Worm (Caenorhabditis elegans): Measurements from ENCODE around the gene dyf-17.

dyf-17 gene

ce11 chrV:19178896-19179295 lies 51.6 kb downstream of the dyf-17 start:
- no peak for TF ChIP-seq C06A6.2 (GFP tag; conservative IDR thresholded peaks at IDR 0.05)
- no peak for TF ChIP-seq athp-1 (tag; optimal IDR thresholded peaks at IDR 0.05)
- no peak for TF ChIP-seq snpc-1.3 (tag; optimal IDR thresholded peaks at IDR 0.05; ENCODE audit: insufficient read depth)
- TF ChIP-seq lin-54 (GFP tag; optimal IDR thresholded peaks at IDR 0.05), result no peak
- TF ChIP-seq B0035.1 (tag; optimal IDR thresholded peaks at IDR 0.05), result no peak
- no peak for TF ChIP-seq nhr-80 (tag; optimal IDR thresholded peaks at IDR 0.05)
- TF ChIP-seq madf-3 (GFP tag; IDR thresholded peaks at IDR 0.05), result no peak
- no peak for TF ChIP-seq gei-17 (GFP tag; optimal IDR thresholded peaks at IDR 0.05)
- TF ChIP-seq C17E4.6 (GFP tag; IDR thresholded peaks at IDR 0.05), result no peak
- no peak for TF ChIP-seq pha-4 (tag; optimal IDR thresholded peaks at IDR 0.05)
- TF ChIP-seq ceh-27 (GFP tag; optimal IDR thresholded peaks at IDR 0.05), result no peak
- no peak for TF ChIP-seq F39B2.1 (GFP tag; IDR thresholded peaks at IDR 0.05)
- no peak for TF ChIP-seq chd-7 (tag; optimal IDR thresholded peaks at IDR 0.05)
- TF ChIP-seq Y53G8AR.9 (GFP tag; conservative IDR thresholded peaks at IDR 0.05), result no peak

Data from whole organism, young adult.